Fruit fly (Drosophila melanogaster) whole organism, embryonic: ENCODE measurements around the gene Ubc6.

Experiments used
- Abd-B ChIP-seq: fragments of 200-800 bp; sonication (Bioruptor generic); optimal IDR thresholded peaks from 2 replicates; lab custom pipeline; 2018; ENCODE audit warnings: missing biosample characterization, mild to moderate bottlenecking, missing genetic modification characterization, moderate library complexity
- Atf6 ChIP-seq: fragments of 200-800 bp; sonication (Bioruptor generic); IDR thresholded peaks from 2 replicates; pipeline ENCODE4 v1.3.6; 2022; ENCODE audit warnings: missing biosample characterization, missing genetic modification characterization
- B-H2 ChIP-seq: fragments of 200-800 bp; sonication (Bioruptor generic); optimal IDR thresholded peaks from 2 replicates; lab custom pipeline; 2018; ENCODE audit warnings: missing biosample characterization, mild to moderate bottlenecking, missing genetic modification characterization
- Blimp-1 ChIP-seq: fragments of 200-800 bp; sonication (Bioruptor generic); optimal IDR thresholded peaks from 3 replicates; lab custom pipeline; 2018; ENCODE audit warnings: missing biosample characterization, missing genetic modification characterization, mild to moderate bottlenecking, moderate library complexity, missing genetic modification reagents
- CG10431 ChIP-seq: fragments of 200-800 bp; sonication (Bioruptor generic); optimal IDR thresholded peaks from 3 replicates; lab custom pipeline; 2018; ENCODE audit warnings: missing biosample characterization, mild to moderate bottlenecking, missing genetic modification characterization
- CG11560 ChIP-seq: fragments of 200-800 bp; sonication (Bioruptor generic); IDR thresholded peaks from 3 replicates; pipeline ENCODE4 v1.3.6; 2022; ENCODE audit warnings: missing biosample characterization, missing genetic modification characterization
- CG11695 ChIP-seq: fragments of 200-800 bp; sonication (Bioruptor generic); IDR thresholded peaks from 3 replicates; pipeline ENCODE4 v1.3.6; 2022; ENCODE audit warnings: missing biosample characterization, missing genetic modification characterization
- CG12299 ChIP-seq: fragments of 200-800 bp; sonication (Bioruptor generic); optimal IDR thresholded peaks from 2 replicates; lab custom pipeline; 2018; ENCODE audit warnings: missing biosample characterization, mild to moderate bottlenecking, missing genetic modification characterization
- CG1233 ChIP-seq: fragments of 200-800 bp; sonication (Bioruptor generic); optimal IDR thresholded peaks from 4 replicates; lab custom pipeline; 2018; ENCODE audit warnings: missing biosample characterization, mild to moderate bottlenecking, missing genetic modification characterization
- CG13296 ChIP-seq: fragments of 200-800 bp; sonication (Bioruptor generic); optimal IDR thresholded peaks from 3 replicates; lab custom pipeline; 2018; ENCODE audit warnings: missing biosample characterization, mild to moderate bottlenecking, missing genetic modification characterization
- CG15479 ChIP-seq: fragments of 200-800 bp; sonication (Bioruptor generic); optimal IDR thresholded peaks from 3 replicates; lab custom pipeline; 2019; ENCODE audit warnings: missing biosample characterization, mild to moderate bottlenecking, missing genetic modification characterization, moderate library complexity
- CG15514 ChIP-seq: fragments of 200-800 bp; sonication (Bioruptor generic); optimal IDR thresholded peaks from 3 replicates; lab custom pipeline; 2017; ENCODE audit warnings: missing biosample characterization, missing genetic modification characterization, mild to moderate bottlenecking, moderate library complexity, missing genetic modification reagents
- CG15601 ChIP-seq: fragments of 200-800 bp; sonication (Bioruptor generic); optimal IDR thresholded peaks from 3 replicates; lab custom pipeline; 2019; ENCODE audit warnings: missing biosample characterization, mild to moderate bottlenecking, missing genetic modification characterization, moderate library complexity
- CG17612 ChIP-seq: fragments of 200-800 bp; sonication (Bioruptor generic); IDR thresholded peaks from 2 replicates; pipeline ENCODE4 v1.3.6; 2022; ENCODE audit warnings: missing biosample characterization, missing genetic modification characterization
- CG17829 ChIP-seq: fragments of 200-800 bp; optimal IDR thresholded peaks from 2 replicates; lab custom pipeline; 2019; ENCODE audit warnings: missing biosample characterization, mild to moderate bottlenecking, missing genetic modification characterization, moderate library complexity
- CG18476 ChIP-seq: fragments of 200-800 bp; sonication (Bioruptor generic); optimal IDR thresholded peaks from 2 replicates; lab custom pipeline; 2016; ENCODE audit warnings: missing biosample characterization, mild to moderate bottlenecking, missing genetic modification characterization
- CG2116 ChIP-seq: fragments of 200-800 bp; sonication (Bioruptor generic); optimal IDR thresholded peaks from 3 replicates; lab custom pipeline; 2018; ENCODE audit warnings: missing biosample characterization, mild to moderate bottlenecking, missing genetic modification characterization
- CG2129 ChIP-seq: fragments of 200-800 bp; sonication (Bioruptor generic); IDR thresholded peaks from 2 replicates; pipeline ENCODE4 v1.3.6; 2022; ENCODE audit warnings: missing biosample characterization, missing genetic modification characterization; ENCODE audit not compliant: partially characterized antibody
- CG3838 ChIP-seq: fragments of 200-800 bp; sonication (Bioruptor generic); optimal IDR thresholded peaks from 3 replicates; lab custom pipeline; 2016; ENCODE audit warnings: missing biosample characterization, missing genetic modification characterization
- CG6175 ChIP-seq: fragments of 200-800 bp; sonication (Bioruptor generic); IDR thresholded peaks from 3 replicates; pipeline ENCODE4 v1.3.6; 2022; ENCODE audit warnings: missing biosample characterization, missing genetic modification characterization
- CG6272 ChIP-seq: fragments of 200-800 bp; sonication (Bioruptor generic); IDR thresholded peaks from 2 replicates; pipeline ENCODE4 v1.3.6; 2022; ENCODE audit warnings: missing biosample characterization, missing genetic modification characterization
- CG7963 ChIP-seq: fragments of 200-800 bp; sonication (Bioruptor generic); IDR thresholded peaks from 3 replicates; pipeline ENCODE4 v1.3.6; 2022; ENCODE audit warnings: missing biosample characterization, missing genetic modification characterization; ENCODE audit not compliant: partially characterized antibody
- CG8388 ChIP-seq: fragments of 200-800 bp; sonication (Bioruptor generic); optimal IDR thresholded peaks from 2 replicates; lab custom pipeline; 2019; ENCODE audit warnings: missing biosample characterization, mild to moderate bottlenecking, missing genetic modification characterization, moderate library complexity
- CTCF ChIP-seq: fragments of 200-800 bp; sonication (Bioruptor generic); optimal IDR thresholded peaks from 2 replicates; lab custom pipeline; 2017; ENCODE audit warnings: missing biosample characterization, mild to moderate bottlenecking, missing genetic modification characterization, moderate library complexity
- Chrac-16 ChIP-seq: fragments of 200-800 bp; sonication (Bioruptor generic); optimal IDR thresholded peaks from 3 replicates; lab custom pipeline; 2016; ENCODE audit warnings: missing biosample characterization, missing genetic modification characterization
- CkIIα-i1 ChIP-seq: fragments of 200-800 bp; sonication (Bioruptor generic); IDR thresholded peaks from 2 replicates; pipeline ENCODE4 v1.3.6; 2022; ENCODE audit warnings: missing biosample characterization, missing genetic modification characterization
- Doc2 ChIP-seq: fragments of 200-800 bp; sonication (Bioruptor generic); IDR thresholded peaks from 2 replicates; pipeline ENCODE4 v1.3.6; 2022; ENCODE audit warnings: missing biosample characterization, missing genetic modification characterization
- Doc3 ChIP-seq: fragments of 200-800 bp; sonication (Bioruptor generic); IDR thresholded peaks from 3 replicates; pipeline ENCODE4 v1.3.6; 2022; ENCODE audit warnings: missing biosample characterization, missing genetic modification characterization; ENCODE audit not compliant: partially characterized antibody
- Rx ChIP-seq: fragments of 200-800 bp; sonication (Bioruptor generic); IDR thresholded peaks from 2 replicates; pipeline ENCODE4 v1.3.6; 2022; ENCODE audit warnings: missing biosample characterization, missing genetic modification characterization
- Usf ChIP-seq: fragments of 200-800 bp; sonication (Bioruptor generic); optimal IDR thresholded peaks from 2 replicates; lab custom pipeline; 2017; ENCODE audit warnings: missing genotype, missing biosample characterization, missing genetic modification characterization
- ac ChIP-seq: fragments of 200-800 bp; sonication (Bioruptor generic); optimal IDR thresholded peaks from 3 replicates; lab custom pipeline; 2017; ENCODE audit warnings: missing biosample characterization, mild to moderate bottlenecking, missing genetic modification characterization
- bab2 ChIP-seq: fragments of 200-800 bp; sonication (Bioruptor generic); optimal IDR thresholded peaks from 2 replicates; lab custom pipeline; 2016; ENCODE audit warnings: missing biosample characterization, missing genetic modification characterization
- chn ChIP-seq: fragments of 200-800 bp; sonication (Bioruptor generic); optimal IDR thresholded peaks from 2 replicates; lab custom pipeline; 2016; ENCODE audit warnings: missing biosample characterization, missing genetic modification characterization
- dimm ChIP-seq: fragments of 200-800 bp; sonication (Bioruptor generic); IDR thresholded peaks from 2 replicates; pipeline ENCODE4 v1.3.6; 2022; ENCODE audit warnings: missing biosample characterization, missing genetic modification characterization
- disco-r ChIP-seq: fragments of 200-800 bp; sonication (Bioruptor generic); optimal IDR thresholded peaks from 2 replicates; lab custom pipeline; 2016; ENCODE audit warnings: missing biosample characterization, missing genetic modification characterization
- dmrt11E ChIP-seq: fragments of 200-800 bp; sonication (Bioruptor generic); optimal IDR thresholded peaks from 3 replicates; lab custom pipeline; 2018; ENCODE audit warnings: missing biosample characterization, mild to moderate bottlenecking, missing genetic modification characterization, moderate library complexity
- ftz-f1 ChIP-seq: fragments of 200-800 bp; sonication (Bioruptor generic); optimal IDR thresholded peaks from 2 replicates; lab custom pipeline; 2016; ENCODE audit warnings: missing biosample characterization, missing genetic modification characterization
- grn ChIP-seq: fragments of 200-800 bp; sonication (Bioruptor generic); optimal IDR thresholded peaks from 3 replicates; lab custom pipeline; 2017; ENCODE audit warnings: missing biosample characterization, missing genetic modification characterization
- kni ChIP-seq: fragments of 200-800 bp; sonication (Bioruptor generic); optimal IDR thresholded peaks from 3 replicates; lab custom pipeline; 2017; ENCODE audit warnings: mild to moderate bottlenecking, missing biosample characterization, missing genetic modification reagents, missing genetic modification characterization
- oc ChIP-seq: fragments of 200-800 bp; sonication (Bioruptor generic); optimal IDR thresholded peaks from 2 replicates; lab custom pipeline; 2018; ENCODE audit warnings: missing biosample characterization, mild to moderate bottlenecking, missing genetic modification characterization, moderate library complexity
- peb ChIP-seq: fragments of 200-800 bp; sonication (Bioruptor generic); IDR thresholded peaks from 2 replicates; pipeline ENCODE4 v1.3.6; 2022; ENCODE audit warnings: missing biosample characterization, missing genetic modification characterization
- pzg ChIP-seq: fragments of 200-800 bp; sonication (Bioruptor generic); optimal IDR thresholded peaks from 3 replicates; lab custom pipeline; 2018; ENCODE audit warnings: missing biosample characterization, mild to moderate bottlenecking, missing genetic modification characterization, moderate library complexity
- row ChIP-seq: fragments of 200-800 bp; sonication (Bioruptor generic); IDR thresholded peaks from 3 replicates; pipeline ENCODE4 v1.3.6; 2022; ENCODE audit warnings: missing biosample characterization, missing genetic modification characterization
- sim ChIP-seq: fragments of 200-800 bp; sonication (Bioruptor generic); IDR thresholded peaks from 2 replicates; pipeline ENCODE4 v1.3.6; 2022; ENCODE audit warnings: missing biosample characterization, missing genetic modification characterization
- sr ChIP-seq: fragments of 200-800 bp; sonication (Bioruptor generic); IDR thresholded peaks from 3 replicates; pipeline ENCODE4 v1.3.6; 2022; ENCODE audit warnings: missing biosample characterization, missing genetic modification characterization
- sug ChIP-seq: fragments of 200-800 bp; optimal IDR thresholded peaks from 2 replicates; lab custom pipeline; 2019; ENCODE audit warnings: missing biosample characterization, mild to moderate bottlenecking, missing genetic modification characterization, moderate library complexity
- tgo ChIP-seq: fragments of 200-800 bp; sonication (Bioruptor generic); IDR thresholded peaks from 3 replicates; pipeline ENCODE4 v1.3.6; 2022; ENCODE audit warnings: missing biosample characterization, missing genetic modification characterization
- tna ChIP-seq: fragments of 200-800 bp; sonication (Bioruptor generic); IDR thresholded peaks from 2 replicates; pipeline ENCODE4 v1.3.6; 2022; ENCODE audit warnings: missing biosample characterization, missing genetic modification characterization; ENCODE audit not compliant: partially characterized antibody
- vnd ChIP-seq: fragments of 200-800 bp; sonication (Bioruptor generic); IDR thresholded peaks from 3 replicates; pipeline ENCODE4 v1.3.6; 2022; ENCODE audit warnings: missing biosample characterization, missing genetic modification characterization; ENCODE audit not compliant: partially characterized antibody
- zen ChIP-seq: fragments of 200-800 bp; sonication (Bioruptor generic); optimal IDR thresholded peaks from 3 replicates; lab custom pipeline; 2018; ENCODE audit warnings: missing biosample characterization, mild to moderate bottlenecking, missing genetic modification characterization, moderate library complexity

Gene Ubc6

DNA sequence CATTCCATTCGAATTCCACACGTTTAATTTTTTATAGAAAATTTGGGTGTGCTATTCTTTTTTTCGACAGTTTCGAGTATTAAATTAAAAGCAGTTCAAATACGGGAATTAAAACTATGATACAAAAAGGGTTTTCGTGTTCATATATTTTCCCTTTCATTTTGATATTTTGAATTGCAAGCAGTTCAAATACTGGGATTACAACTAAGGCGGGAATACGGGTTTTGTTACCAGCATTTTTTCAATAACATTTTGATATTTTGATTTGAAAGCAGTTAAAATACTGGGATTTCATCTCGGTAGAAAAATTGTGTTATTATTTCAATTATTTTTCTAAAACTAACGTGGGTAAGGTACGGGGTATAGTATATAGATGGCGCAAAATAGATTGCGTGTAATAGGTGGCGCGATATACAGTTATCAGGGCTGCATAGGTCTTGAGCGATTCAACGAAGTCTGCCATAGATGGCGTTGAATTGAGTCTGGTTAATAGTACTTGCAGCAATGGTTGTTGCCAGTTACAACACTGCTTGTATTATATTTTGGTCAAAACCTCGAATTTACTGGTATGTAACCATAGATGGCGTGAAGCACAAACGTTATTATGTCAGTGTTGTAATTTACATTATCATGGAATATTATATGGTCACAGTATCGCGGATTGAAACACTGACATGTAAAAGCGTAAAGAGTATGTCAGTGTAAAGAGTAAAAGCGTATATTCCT, 18.1 kb upstream of the Ubc6 start (continued):
- peak; percentile 69 for TF ChIP-seq Abd-B (GFP tag; lab: Kevin White, UChicago)
- TF ChIP-seq CG12299 = no peak
- TF ChIP-seq dimm (GFP tag; lab: Robert Waterston, UW) = no peak
- TF ChIP-seq CG1233 (GFP tag; lab: Kevin White, UChicago) = no peak
- peak; percentile 99 for TF ChIP-seq CTCF (GFP tag; lab: Kevin White, UChicago)
- no peak for TF ChIP-seq Doc2 (GFP tag; lab: Robert Waterston, UW)
- peak; percentile 48 for TF ChIP-seq B-H2 (GFP tag; lab: Kevin White, UChicago)
- TF ChIP-seq tgo (GFP tag; lab: Robert Waterston, UW) = peak; percentile 51; the same call in 2 of the 3 replicates
- peak; percentile 12 for TF ChIP-seq ftz-f1 (GFP tag; lab: Kevin White, UChicago)
- TF ChIP-seq CG10431 = no peak
- peak; percentile 51; the same call in 1 of the 2 replicates for TF ChIP-seq CG17612 (GFP tag; lab: Robert Waterston, UW)
- peak; percentile 52 for TF ChIP-seq bab2 (GFP tag; lab: Kevin White, UChicago)
- no peak for TF ChIP-seq CkIIα-i1 (GFP tag; lab: Robert Waterston, UW)
- no peak for TF ChIP-seq CG13296
- TF ChIP-seq CG6272 (GFP tag; lab: Robert Waterston, UW) = peak; percentile 63; the same call in 1 of the 2 replicates
- TF ChIP-seq grn (GFP tag; lab: Kevin White, UChicago) = no peak
- TF ChIP-seq dmrt11E = peak; percentile 23
- TF ChIP-seq sim = no peak
- TF ChIP-seq CG15479 (GFP tag; lab: Kevin White, UChicago) = no peak
- TF ChIP-seq CG15601 = peak; percentile 34
- no peak for TF ChIP-seq CG6175 (GFP tag; lab: Robert Waterston, UW)
- 0 out of 2 replicates have a peak, but pooled peaks have one; percentile 33 for TF ChIP-seq peb
- TF ChIP-seq Atf6 (GFP tag; lab: Robert Waterston, UW) = no peak
- no peak for TF ChIP-seq Doc3 (GFP tag; lab: Robert Waterston, UW)
- TF ChIP-seq sr (GFP tag; lab: Robert Waterston, UW) = no peak; the same call in 2 of the 3 replicates
- TF ChIP-seq CG11560 (tag; lab: Robert Waterston, UW) = no peak; the same call in 2 of the 3 replicates
- peak; percentile 43 for TF ChIP-seq zen
- TF ChIP-seq Rx = no peak
- no peak for TF ChIP-seq oc (tag; lab: Kevin White, UChicago)
- TF ChIP-seq CG2129 (GFP tag; lab: Robert Waterston, UW) = no peak
- TF ChIP-seq Chrac-16 (GFP tag; lab: Kevin White, UChicago) = peak; percentile 81
- TF ChIP-seq row (GFP tag; lab: Robert Waterston, UW) = peak; percentile 38; the same call in 2 of the 3 replicates
- TF ChIP-seq Blimp-1 = peak; percentile 80
- TF ChIP-seq tna (GFP tag; lab: Robert Waterston, UW) = no peak
- no peak for TF ChIP-seq CG7963 (GFP tag; lab: Robert Waterston, UW)
- TF ChIP-seq CG11695 (GFP tag; lab: Robert Waterston, UW) = no peak
- TF ChIP-seq vnd (GFP tag; lab: Robert Waterston, UW) = peak; percentile 7; the same call in 1 of the 3 replicates
- TF ChIP-seq kni (GFP tag; lab: Kevin White, UChicago) = no peak
- TF ChIP-seq disco-r (GFP tag; lab: Kevin White, UChicago) = peak; percentile 28
- no peak for TF ChIP-seq CG18476 (GFP tag; lab: Kevin White, UChicago)
- TF ChIP-seq chn (GFP tag; lab: Kevin White, UChicago) = peak; percentile 65
- TF ChIP-seq CG8388 = no peak
- peak; percentile 55 for TF ChIP-seq CG15514 (GFP tag; lab: Kevin White, UChicago)
- peak; percentile 53 for TF ChIP-seq CG17829
- peak; percentile 21 for TF ChIP-seq CG2116
- peak; percentile 31 for TF ChIP-seq pzg (GFP tag; lab: Kevin White, UChicago)
- no peak for TF ChIP-seq Usf (GFP tag; lab: Kevin White, UChicago)
- peak; percentile 61 for TF ChIP-seq sug (tag; lab: Kevin White, UChicago)
- TF ChIP-seq ac (GFP tag; lab: Kevin White, UChicago) = no peak
- no peak for TF ChIP-seq CG3838 (GFP tag; lab: Kevin White, UChicago)
